Fruit fly (Drosophila melanogaster) whole organism, embryonic: ENCODE data around the gene NitFhit.

Experiments
- Ada2b ChIP-seq: fragments of 200-800 bp; sonication (Bioruptor generic); IDR thresholded peaks from 2 replicates; pipeline ENCODE4 v1.3.6; 2022; ENCODE audit warnings: missing biosample characterization, missing genetic modification characterization
- CG10267 ChIP-seq: fragments of 200-800 bp; sonication (Bioruptor generic); optimal IDR thresholded peaks from 2 replicates; lab custom pipeline; 2018; ENCODE audit warnings: missing biosample characterization, mild to moderate bottlenecking, missing genetic modification characterization, moderate library complexity
- CG11456 ChIP-seq: fragments of 200-800 bp; sonication (Bioruptor generic); IDR thresholded peaks from 3 replicates; pipeline ENCODE4 v1.3.6; 2022; ENCODE audit warnings: missing biosample characterization, missing genetic modification characterization
- CG12236 ChIP-seq: fragments of 200-800 bp; sonication (Bioruptor generic); optimal IDR thresholded peaks from 2 replicates; lab custom pipeline; 2016; ENCODE audit warnings: missing biosample characterization, missing genetic modification characterization
- CG14050 ChIP-seq: fragments of 200-800 bp; sonication (Bioruptor generic); IDR thresholded peaks from 3 replicates; pipeline ENCODE4 v1.3.6; 2022; ENCODE audit warnings: missing biosample characterization, missing genetic modification characterization
- CG14710 ChIP-seq: fragments of 200-800 bp; sonication (Bioruptor generic); optimal IDR thresholded peaks from 3 replicates; lab custom pipeline; 2019; ENCODE audit warnings: missing biosample characterization, mild to moderate bottlenecking, missing genetic modification characterization, moderate library complexity
- CG15073 ChIP-seq: fragments of 200-800 bp; sonication (Bioruptor generic); optimal IDR thresholded peaks from 2 replicates; lab custom pipeline; 2016; ENCODE audit warnings: missing biosample characterization, missing genetic modification characterization
- CG17829 ChIP-seq: fragments of 200-800 bp; optimal IDR thresholded peaks from 2 replicates; lab custom pipeline; 2019; ENCODE audit warnings: missing biosample characterization, mild to moderate bottlenecking, missing genetic modification characterization, moderate library complexity
- CG18619 ChIP-seq: fragments of 200-800 bp; sonication (Bioruptor generic); optimal IDR thresholded peaks from 3 replicates; lab custom pipeline; 2017; ENCODE audit warnings: missing biosample characterization, mild to moderate bottlenecking, missing genetic modification characterization
- CG18764 ChIP-seq: fragments of 200-800 bp; sonication (Bioruptor generic); optimal IDR thresholded peaks from 3 replicates; lab custom pipeline; 2016; ENCODE audit warnings: missing biosample characterization, missing genetic modification characterization
- CG2129 ChIP-seq: fragments of 200-800 bp; sonication (Bioruptor generic); IDR thresholded peaks from 2 replicates; pipeline ENCODE4 v1.3.6; 2022; ENCODE audit warnings: missing biosample characterization, missing genetic modification characterization; ENCODE audit not compliant: partially characterized antibody
- CG30403 ChIP-seq: fragments of 200-800 bp; sonication (Bioruptor generic); optimal IDR thresholded peaks from 3 replicates; lab custom pipeline; 2016; ENCODE audit warnings: missing biosample characterization, missing genetic modification characterization
- CG3163 ChIP-seq: fragments of 200-800 bp; sonication (Bioruptor generic); optimal IDR thresholded peaks from 3 replicates; lab custom pipeline; 2016; ENCODE audit warnings: missing biosample characterization, missing genetic modification characterization
- CG34224 ChIP-seq: fragments of 200-800 bp; sonication (Bioruptor generic); IDR thresholded peaks from 3 replicates; pipeline ENCODE4 v1.3.6; 2022; ENCODE audit warnings: missing biosample characterization, missing genetic modification characterization; ENCODE audit not compliant: partially characterized antibody
- CG5180 ChIP-seq: fragments of 200-800 bp; sonication (Bioruptor generic); optimal IDR thresholded peaks from 3 replicates; lab custom pipeline; 2017; ENCODE audit warnings: missing biosample characterization, missing genetic modification characterization, mild to moderate bottlenecking, moderate library complexity, missing genetic modification reagents
- CG6791 ChIP-seq: fragments of 200-800 bp; sonication (Bioruptor generic); IDR thresholded peaks from 3 replicates; pipeline ENCODE4 v1.3.6; 2022; ENCODE audit warnings: missing biosample characterization, missing genetic modification characterization; ENCODE audit not compliant: partially characterized antibody
- CG7271 ChIP-seq: fragments of 200-800 bp; sonication (Bioruptor generic); optimal IDR thresholded peaks from 2 replicates; lab custom pipeline; 2018; ENCODE audit warnings: missing biosample characterization, mild to moderate bottlenecking, missing genetic modification characterization, moderate library complexity
- CG7839 ChIP-seq: fragments of 200-800 bp; sonication (Bioruptor generic); optimal IDR thresholded peaks from 3 replicates; lab custom pipeline; 2018; ENCODE audit warnings: missing biosample characterization, mild to moderate bottlenecking, missing genetic modification characterization, moderate library complexity
- CG8478 ChIP-seq: fragments of >200 bp; optimal IDR thresholded peaks from 2 replicates; lab custom pipeline; 2018
- CG9817 ChIP-seq: fragments of 200-800 bp; sonication (Bioruptor generic); optimal IDR thresholded peaks from 2 replicates; lab custom pipeline; 2018; ENCODE audit warnings: missing biosample characterization, mild to moderate bottlenecking, missing genetic modification characterization, moderate library complexity
- CkIIα-i1 ChIP-seq: fragments of 200-800 bp; sonication (Bioruptor generic); IDR thresholded peaks from 2 replicates; pipeline ENCODE4 v1.3.6; 2022; ENCODE audit warnings: missing biosample characterization, missing genetic modification characterization
- Dip2 ChIP-seq: fragments of 200-800 bp; sonication (Bioruptor generic); IDR thresholded peaks from 2 replicates; pipeline ENCODE4 v1.3.6; 2022; ENCODE audit warnings: missing biosample characterization, missing genetic modification characterization
- Dp ChIP-seq: fragments of 200-800 bp; sonication (Bioruptor generic); optimal IDR thresholded peaks from 2 replicates; lab custom pipeline; 2018; ENCODE audit warnings: missing biosample characterization, mild to moderate bottlenecking, missing genetic modification characterization, moderate library complexity
- E2f1 ChIP-seq: fragments of 200-800 bp; sonication (Bioruptor generic); IDR thresholded peaks from 2 replicates; pipeline ENCODE4 v1.3.6; 2022; ENCODE audit warnings: missing biosample characterization, missing genetic modification characterization
- Fer1 ChIP-seq: fragments of 200-800 bp; sonication (Bioruptor generic); optimal IDR thresholded peaks from 2 replicates; lab custom pipeline; 2017; ENCODE audit warnings: missing biosample characterization, mild to moderate bottlenecking, missing genetic modification characterization
- Fer2 ChIP-seq: fragments of 200-800 bp; sonication (Bioruptor generic); optimal IDR thresholded peaks from 2 replicates; lab custom pipeline; 2018; ENCODE audit warnings: missing biosample characterization, mild to moderate bottlenecking, missing genetic modification characterization, moderate library complexity
- HLHmδ ChIP-seq: fragments of 200-800 bp; sonication (Bioruptor generic); optimal IDR thresholded peaks from 2 replicates; lab custom pipeline; 2018; ENCODE audit warnings: missing biosample characterization, mild to moderate bottlenecking, missing genetic modification characterization, moderate library complexity
- Hmx ChIP-seq: fragments of 200-800 bp; sonication (Bioruptor generic); optimal IDR thresholded peaks from 2 replicates; lab custom pipeline; 2016; ENCODE audit warnings: missing biosample characterization, missing genetic modification characterization
- Lpt ChIP-seq: fragments of >200 bp; optimal IDR thresholded peaks from 2 replicates; lab custom pipeline; 2018; ENCODE audit warnings: missing biosample characterization, missing genetic modification characterization
- Meics ChIP-seq: fragments of 200-800 bp; sonication (Bioruptor generic); optimal IDR thresholded peaks from 2 replicates; lab custom pipeline; 2017; ENCODE audit warnings: missing biosample characterization, mild to moderate bottlenecking, missing genetic modification characterization
- NC2β ChIP-seq: fragments of 200-800 bp; sonication (Bioruptor generic); optimal IDR thresholded peaks from 2 replicates; lab custom pipeline; 2016; ENCODE audit warnings: missing biosample characterization, missing genetic modification characterization
- PHDP ChIP-seq: fragments of 200-800 bp; sonication (Bioruptor generic); optimal IDR thresholded peaks from 3 replicates; lab custom pipeline; 2018; ENCODE audit warnings: missing biosample characterization, mild to moderate bottlenecking, missing genetic modification characterization, moderate library complexity
- Ssrp ChIP-seq: fragments of 200-800 bp; sonication (Bioruptor generic); optimal IDR thresholded peaks from 2 replicates; lab custom pipeline; 2018; ENCODE audit warnings: missing biosample characterization, mild to moderate bottlenecking, missing genetic modification characterization, moderate library complexity
- Tbp ChIP-seq: fragments of >200 bp; optimal IDR thresholded peaks from 2 replicates; lab custom pipeline; 2018; ENCODE audit warnings: missing biosample characterization, missing genetic modification characterization
- bigmax ChIP-seq: fragments of 200-800 bp; sonication (Bioruptor generic); optimal IDR thresholded peaks from 2 replicates; lab custom pipeline; 2018; ENCODE audit warnings: missing biosample characterization, mild to moderate bottlenecking, missing genetic modification characterization
- cg ChIP-seq: fragments of 200-800 bp; sonication (Bioruptor generic); optimal IDR thresholded peaks from 3 replicates; lab custom pipeline; 2019; ENCODE audit warnings: missing biosample characterization, mild to moderate bottlenecking, missing genetic modification characterization, moderate library complexity
- crc ChIP-seq: fragments of 200-800 bp; sonication (Bioruptor generic); optimal IDR thresholded peaks from 2 replicates; lab custom pipeline; 2016; ENCODE audit warnings: missing biosample characterization, missing genetic modification characterization
- dimm ChIP-seq: fragments of 200-800 bp; sonication (Bioruptor generic); IDR thresholded peaks from 2 replicates; pipeline ENCODE4 v1.3.6; 2022; ENCODE audit warnings: missing biosample characterization, missing genetic modification characterization
- ems ChIP-seq: fragments of 200-800 bp; sonication (Bioruptor generic); optimal IDR thresholded peaks from 3 replicates; lab custom pipeline; 2016; ENCODE audit warnings: missing biosample characterization, missing genetic modification characterization
- kni ChIP-seq: fragments of 200-800 bp; sonication (Bioruptor generic); optimal IDR thresholded peaks from 3 replicates; lab custom pipeline; 2017; ENCODE audit warnings: mild to moderate bottlenecking, missing biosample characterization, missing genetic modification reagents, missing genetic modification characterization
- lab ChIP-seq: fragments of 200-800 bp; sonication (Bioruptor generic); optimal IDR thresholded peaks from 3 replicates; lab custom pipeline; 2017; ENCODE audit warnings: missing biosample characterization, missing genetic modification characterization, mild to moderate bottlenecking, moderate library complexity, missing genetic modification reagents
- oc ChIP-seq: fragments of 200-800 bp; sonication (Bioruptor generic); optimal IDR thresholded peaks from 2 replicates; lab custom pipeline; 2018; ENCODE audit warnings: missing biosample characterization, mild to moderate bottlenecking, missing genetic modification characterization, moderate library complexity
- org-1 ChIP-seq: fragments of 200-800 bp; sonication (Bioruptor generic); optimal IDR thresholded peaks from 2 replicates; lab custom pipeline; 2017; ENCODE audit warnings: missing biosample characterization, missing genetic modification characterization
- shn ChIP-seq: fragments of 200-800 bp; sonication (Bioruptor generic); optimal IDR thresholded peaks from 3 replicates; lab custom pipeline; 2016; ENCODE audit warnings: missing biosample characterization, missing genetic modification characterization
- slbo ChIP-seq: fragments of 200-800 bp; sonication (Bioruptor generic); IDR thresholded peaks from 2 replicates; pipeline ENCODE4 v1.3.6; 2022; ENCODE audit warnings: missing biosample characterization, missing genetic modification characterization
- slp2 ChIP-seq: fragments of 200-800 bp; sonication (Bioruptor generic); optimal IDR thresholded peaks from 2 replicates; lab custom pipeline; 2016; ENCODE audit warnings: missing biosample characterization, missing genetic modification characterization
- sna ChIP-seq: fragments of 200-800 bp; sonication (Bioruptor generic); IDR thresholded peaks from 2 replicates; pipeline ENCODE4 v1.3.6; 2022; ENCODE audit warnings: missing biosample characterization, missing genetic modification characterization; ENCODE audit not compliant: partially characterized antibody
- stwl ChIP-seq: fragments of 200-800 bp; sonication (Bioruptor generic); optimal IDR thresholded peaks from 3 replicates; lab custom pipeline; 2018; ENCODE audit warnings: missing biosample characterization, mild to moderate bottlenecking, missing genetic modification characterization, moderate library complexity
- trh ChIP-seq: fragments of 200-800 bp; sonication (Bioruptor generic); optimal IDR thresholded peaks from 2 replicates; lab custom pipeline; 2016; ENCODE audit warnings: missing biosample characterization, missing genetic modification characterization

The NitFhit gene

dm6 chr3L:224004-224951 lies 20.7 kb downstream of the NitFhit start (continued):
- TF ChIP-seq Tbp (GFP tag; lab: Kevin White, UChicago) (peak; percentile 82), CG14710 (no peak), Dip2 (GFP tag; lab: Robert Waterston, UW) (no peak), Meics (peak; percentile 31), CG7839 (no peak), cg (peak; percentile 89), CG14050 (GFP tag; lab: Robert Waterston, UW) (no peak; the same call in 2 of the 3 replicates), CG30403 (GFP tag; lab: Kevin White, UChicago) (no peak), PHDP (no peak), sna (no peak), crc (GFP tag; lab: Kevin White, UChicago) (no peak), Ada2b (no peak), CG3163 (GFP tag; lab: Kevin White, UChicago) (peak; percentile 20), kni (GFP tag; lab: Kevin White, UChicago) (peak; percentile 84), oc (tag; lab: Kevin White, UChicago) (no peak), CG6791 (GFP tag; lab: Robert Waterston, UW) (peak; percentile 54; the same call in 2 of the 3 replicates), CG10267 (tag; lab: Kevin White, UChicago) (no peak), CG12236 (GFP tag; lab: Kevin White, UChicago) (no peak), CG7271 (tag; lab: Kevin White, UChicago) (no peak), Dp (no peak), CG18619 (GFP tag; lab: Kevin White, UChicago) (peak; percentile 52), CG9817 (no peak), bigmax (peak; percentile 25), Lpt (GFP tag; lab: Kevin White, UChicago) (no peak), org-1 (no peak), slp2 (GFP tag; lab: Kevin White, UChicago) (no peak), stwl (tag; lab: Kevin White, UChicago) (no peak), CG15073 (GFP tag; lab: Kevin White, UChicago) (no peak), CG18764 (GFP tag; lab: Kevin White, UChicago) (no peak), NC2β (GFP tag; lab: Kevin White, UChicago) (no peak), HLHmδ (GFP tag; lab: Kevin White, UChicago) (peak; percentile 74), Fer1 (GFP tag; lab: Kevin White, UChicago) (no peak), CG34224 (no peak), Ssrp (tag; lab: Kevin White, UChicago) (peak; percentile 57), CG17829 (tag; lab: Kevin White, UChicago) (no peak), ems (no peak), dimm (GFP tag; lab: Robert Waterston, UW) (no peak), CG8478 (lab: Kevin White, UChicago) (peak; percentile 86), shn (GFP tag; lab: Kevin White, UChicago) (no peak), E2f1 (GFP tag; lab: Robert Waterston, UW) (no peak; the same call in 1 of the 2 replicates), Hmx (GFP tag; lab: Kevin White, UChicago) (no peak), slbo (GFP tag; lab: Robert Waterston, UW) (peak; percentile 23; the same call in 1 of the 2 replicates), lab (GFP tag; lab: Kevin White, UChicago) (peak; percentile 16), Fer2 (tag; lab: Kevin White, UChicago) (no peak), CG5180 (GFP tag; lab: Kevin White, UChicago) (no peak), trh (no peak), CG2129 (no peak), CG11456 (GFP tag; lab: Robert Waterston, UW) (peak; percentile 57; the same call in 2 of the 3 replicates), CkIIα-i1 (no peak)
